Worm (Caenorhabditis elegans) whole organism, L2 larva: ENCODE results near the gene dmsr-3.

Experiments
- C34F6.9 ChIP-seq: fragments of 150-350 bp; optimal IDR thresholded peaks from 2 replicates; lab custom pipeline; 2014; ENCODE audit warnings: missing biosample characterization, missing genetic modification characterization
- F13H6.1 ChIP-seq: sonication (generic microtip); optimal IDR thresholded peaks from 2 replicates; lab custom pipeline; 2016; ENCODE audit warnings: missing genetic modification characterization, missing compliant biosample characterization
- R02D3.7 ChIP-seq: fragments of 150-350 bp; optimal IDR thresholded peaks from 2 replicates; lab custom pipeline; 2014; ENCODE audit warnings: missing biosample characterization, missing genetic modification characterization
- Y55F3AM.14 ChIP-seq: fragments of 200-800 bp; sonication (Bioruptor generic); optimal IDR thresholded peaks from 2 replicates; lab custom pipeline; 2018; ENCODE audit warnings: mild to moderate bottlenecking, missing genetic modification characterization, missing compliant biosample characterization
- aly-2 ChIP-seq: fragments of 150-350 bp; optimal IDR thresholded peaks from 2 replicates; lab custom pipeline; 2014; ENCODE audit warnings: missing biosample characterization, missing genetic modification characterization
- ama-1 ChIP-seq: fragments of 150-350 bp; optimal IDR thresholded peaks from 2 replicates; lab custom pipeline; 2018; ENCODE audit warnings: inconsistent platforms
- blmp-1 ChIP-seq: sonication (generic microtip); optimal IDR thresholded peaks from 2 replicates; lab custom pipeline; 2017; ENCODE audit warnings: missing genetic modification characterization, mild to moderate bottlenecking, missing compliant biosample characterization, antibody characterized with exemption, moderate library complexity; ENCODE audit not compliant: insufficient read depth
- ceh-16 ChIP-seq: fragments of 150-350 bp; optimal IDR thresholded peaks from 2 replicates; lab custom pipeline; 2014; ENCODE audit warnings: missing biosample characterization, missing genetic modification characterization
- crh-2 ChIP-seq: sonication (generic microtip); optimal IDR thresholded peaks from 2 replicates; lab custom pipeline; 2017; ENCODE audit warnings: missing biosample characterization, missing genetic modification characterization
- dmd-4 ChIP-seq: sonication (generic microtip); optimal IDR thresholded peaks from 2 replicates; lab custom pipeline; 2017; ENCODE audit warnings: missing biosample characterization, missing genetic modification characterization
- egl-27 ChIP-seq: sonication (generic microtip); optimal IDR thresholded peaks from 3 replicates; lab custom pipeline; 2017; ENCODE audit warnings: missing biosample characterization, missing genetic modification reagents, missing genetic modification characterization
- elt-1 ChIP-seq: fragments of 150-350 bp; optimal IDR thresholded peaks from 2 replicates; lab custom pipeline; 2014; ENCODE audit warnings: missing biosample characterization, missing genetic modification characterization
- elt-3 ChIP-seq: sonication (generic microtip); optimal IDR thresholded peaks from 2 replicates; lab custom pipeline; 2017; ENCODE audit warnings: missing biosample characterization, missing genetic modification characterization
- gmeb-1 ChIP-seq: fragments of 150-350 bp; optimal IDR thresholded peaks from 2 replicates; lab custom pipeline; 2014; ENCODE audit warnings: missing biosample characterization, missing genetic modification characterization
- lin-11 ChIP-seq: fragments of 150-350 bp; sonication (generic microtip); optimal IDR thresholded peaks from 2 replicates; lab custom pipeline; 2014; ENCODE audit warnings: missing biosample characterization, missing genetic modification characterization, inconsistent platforms, mixed read lengths
- lin-39 ChIP-seq: fragments of 150-350 bp; optimal IDR thresholded peaks from 2 replicates; lab custom pipeline; 2014; ENCODE audit warnings: missing biosample characterization, missing genetic modification reagents, missing genetic modification characterization
- lsy-2 ChIP-seq, 2 experiments: fragments of 150-350 bp in 1 of 2; sonication (generic microtip) in 1 of 2; optimal IDR thresholded peaks; 2 replicates each; lab custom pipeline; 2014 to 2017; ENCODE audit warnings: missing biosample characterization in 2 of 2, missing genetic modification characterization in 2 of 2
- mab-5 ChIP-seq: fragments of 150-350 bp; optimal IDR thresholded peaks from 2 replicates; lab custom pipeline; 2014; ENCODE audit warnings: missing biosample characterization, missing genetic modification characterization
- mbf-1 ChIP-seq: sonication (generic microtip); optimal IDR thresholded peaks from 2 replicates; lab custom pipeline; 2017; ENCODE audit warnings: missing biosample characterization, missing genetic modification characterization
- mdl-1 ChIP-seq, 2 experiments: fragments of 150-350 bp in 1 of 2; sonication (generic microtip) in 1 of 2; optimal IDR thresholded peaks; 2 replicates each; lab custom pipeline; 2017; ENCODE audit warnings: missing biosample characterization in 2 of 2, missing genetic modification characterization in 2 of 2
- nhr-10 ChIP-seq: sonication (generic microtip); optimal IDR thresholded peaks from 2 replicates; lab custom pipeline; 2017; ENCODE audit warnings: missing biosample characterization, missing genetic modification characterization
- nhr-11 ChIP-seq: fragments of 150-350 bp; optimal IDR thresholded peaks from 2 replicates; lab custom pipeline; 2014; ENCODE audit warnings: missing biosample characterization, missing genetic modification characterization
- nhr-12 ChIP-seq: fragments of 150-350 bp; optimal IDR thresholded peaks from 2 replicates; lab custom pipeline; 2014; ENCODE audit warnings: missing biosample characterization, missing genetic modification characterization
- nhr-129 ChIP-seq: fragments of 150-350 bp; optimal IDR thresholded peaks from 2 replicates; lab custom pipeline; 2014; ENCODE audit warnings: missing biosample characterization, missing genetic modification characterization
- nhr-21 ChIP-seq: fragments of 150-350 bp; optimal IDR thresholded peaks from 2 replicates; lab custom pipeline; 2014; ENCODE audit warnings: missing biosample characterization, missing genetic modification characterization
- nhr-237 ChIP-seq: fragments of 150-350 bp; optimal IDR thresholded peaks from 2 replicates; lab custom pipeline; 2014; ENCODE audit warnings: missing biosample characterization, missing genetic modification characterization
- nhr-25 ChIP-seq: fragments of 150-350 bp; sonication (generic microtip); optimal IDR thresholded peaks from 3 replicates; lab custom pipeline; 2014; ENCODE audit warnings: missing biosample characterization, missing genetic modification characterization
- nhr-6 ChIP-seq: fragments of 150-350 bp; optimal IDR thresholded peaks from 2 replicates; lab custom pipeline; 2014; ENCODE audit warnings: missing biosample characterization, missing genetic modification characterization
- nhr-77 ChIP-seq: fragments of 150-350 bp; optimal IDR thresholded peaks from 2 replicates; lab custom pipeline; 2014; ENCODE audit warnings: missing biosample characterization, missing genetic modification characterization
- peb-1 ChIP-seq: fragments of 150-350 bp; optimal IDR thresholded peaks from 2 replicates; lab custom pipeline; 2014; ENCODE audit warnings: missing biosample characterization, missing genetic modification characterization
- sma-3 ChIP-seq: sonication (generic microtip); optimal IDR thresholded peaks from 2 replicates; lab custom pipeline; 2016; ENCODE audit warnings: missing genetic modification reagents, missing genetic modification characterization, missing compliant biosample characterization
- sma-9 ChIP-seq, 2 experiments: fragments of 150-350 bp in 1 of 2; sonication (generic microtip) in 1 of 2; optimal IDR thresholded peaks; 2 replicates each; lab custom pipeline; 2014 to 2016; ENCODE audit warnings: missing genetic modification characterization in 2 of 2, mild to moderate bottlenecking in 1 of 2, missing biosample characterization in 1 of 2, missing compliant biosample characterization in 1 of 2, missing genetic modification reagents in 1 of 2, moderate library complexity in 1 of 2
- snpc-4 ChIP-seq: fragments of 150-350 bp; optimal IDR thresholded peaks from 2 replicates; lab custom pipeline; 2014; ENCODE audit warnings: missing biosample characterization, missing genetic modification characterization
- unc-39 ChIP-seq: fragments of 150-350 bp; optimal IDR thresholded peaks from 2 replicates; lab custom pipeline; 2014; ENCODE audit warnings: missing biosample characterization, missing genetic modification characterization
- unc-55 ChIP-seq: fragments of 150-350 bp; sonication (generic microtip); optimal IDR thresholded peaks from 3 replicates; lab custom pipeline; 2014; ENCODE audit warnings: missing biosample characterization, missing genetic modification reagents, missing genetic modification characterization
- zag-1 ChIP-seq: fragments of 150-350 bp; optimal IDR thresholded peaks from 2 replicates; lab custom pipeline; 2014; ENCODE audit warnings: missing biosample characterization, missing genetic modification characterization
- ztf-1 ChIP-seq: fragments of 200-800 bp; sonication (Bioruptor generic); conservative IDR thresholded peaks from 2 replicates; pipeline ENCODE4 v1.3.6; 2022; ENCODE audit warnings: missing genetic modification characterization, missing compliant biosample characterization
- ztf-11 ChIP-seq: sonication (generic microtip); optimal IDR thresholded peaks from 2 replicates; lab custom pipeline; 2017; ENCODE audit warnings: missing biosample characterization, missing genetic modification characterization
- ztf-4 ChIP-seq: fragments of 150-350 bp; optimal IDR thresholded peaks from 2 replicates; lab custom pipeline; 2014; ENCODE audit warnings: missing biosample characterization, missing genetic modification characterization

Gene dmsr-3

DNA sequence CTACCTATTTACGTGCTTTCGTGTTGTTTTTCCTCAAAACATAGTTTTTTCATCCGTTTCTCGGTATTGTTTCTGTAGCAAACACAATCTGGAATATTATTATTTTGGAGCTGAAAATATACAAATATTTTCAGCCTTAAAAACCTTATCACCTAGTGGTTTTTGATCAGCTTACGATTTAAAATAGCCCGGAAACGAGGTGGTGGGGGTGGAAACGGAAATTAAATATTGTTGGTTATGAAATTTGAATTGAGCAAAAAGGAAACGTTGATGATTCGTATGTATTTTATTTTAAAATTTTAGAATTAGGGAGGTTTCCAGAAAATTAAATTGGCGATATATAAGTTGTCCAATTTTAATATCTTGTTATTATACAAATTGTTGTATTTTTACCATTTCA lies 11.8 kb upstream of the dmsr-3 start:
- TF ChIP-seq lin-39 (no peak), blmp-1 (no peak), unc-55 (GFP tag; lab: Kevin White, UChicago) (no peak), nhr-77 (tag; lab: Kevin White, UChicago) (no peak)

DNA sequence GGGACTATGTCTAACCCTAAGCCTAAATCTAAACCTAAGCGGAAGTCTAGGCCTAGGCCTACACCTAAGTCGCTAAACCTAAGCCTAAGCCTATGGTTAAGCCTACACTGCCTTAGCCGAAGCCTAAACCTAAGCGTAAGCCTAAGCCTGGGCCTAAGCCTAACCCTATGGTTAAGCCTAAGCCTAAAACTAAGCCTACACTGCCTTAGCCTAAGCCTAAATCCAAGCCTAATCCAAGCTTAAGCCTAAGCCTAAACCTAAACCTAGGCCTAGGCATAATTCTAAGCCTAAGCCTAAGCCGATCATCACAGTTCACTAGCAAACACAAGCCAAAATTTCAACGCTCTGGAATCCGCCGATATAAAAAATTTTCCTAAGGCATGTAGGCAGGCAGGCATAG lies 14.7 kb downstream of the dmsr-3 start:
- TF ChIP-seq crh-2 (tag; lab: Kevin White, UChicago) = no peak
- TF ChIP-seq Y55F3AM.14 (GFP tag; lab: Kevin White, UChicago) = no peak
- TF ChIP-seq sma-9 (GFP tag; optimal IDR thresholded peaks at IDR 0.05; lab: Kevin White, UChicago) = no peak
- no peak for TF ChIP-seq sma-9 (tag; optimal IDR thresholded peaks at IDR 0.05; lab: Kevin White, UChicago)
- TF ChIP-seq blmp-1 = no peak

DNA sequence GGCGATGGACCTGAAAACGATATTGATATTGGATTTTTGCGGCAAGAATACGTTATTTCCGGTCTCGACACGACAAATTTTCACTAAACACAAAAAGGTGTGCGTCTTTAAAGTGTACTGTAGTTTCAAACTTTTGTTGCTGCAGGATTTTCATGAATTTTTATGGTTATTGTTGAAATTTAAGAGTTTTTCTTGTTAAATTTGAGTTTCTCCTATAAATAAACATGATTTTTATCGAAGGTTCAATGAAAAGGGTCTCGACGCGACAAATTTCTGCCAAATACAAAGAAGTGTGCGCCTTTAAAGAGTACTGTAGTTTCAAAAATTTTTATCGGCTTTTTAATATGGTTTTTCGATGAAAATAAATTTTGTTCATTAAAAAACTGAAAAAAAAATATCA lies 16.0 kb downstream of the dmsr-3 start:
- TF ChIP-seq dmd-4 (tag; lab: Kevin White, UChicago) = no peak
- TF ChIP-seq egl-27 (tag; lab: Kevin White, UChicago) = no peak
- TF ChIP-seq sma-9 (GFP tag; optimal IDR thresholded peaks at IDR 0.05; lab: Kevin White, UChicago) = no peak
- TF ChIP-seq sma-9 (tag; optimal IDR thresholded peaks at IDR 0.05; lab: Kevin White, UChicago) = no peak
- no peak for TF ChIP-seq nhr-12 (tag; lab: Kevin White, UChicago)
- TF ChIP-seq F13H6.1 (tag; lab: Kevin White, UChicago) = no peak
- TF ChIP-seq ztf-11 = no peak
- TF ChIP-seq R02D3.7 (tag; lab: Kevin White, UChicago) = no peak
- TF ChIP-seq aly-2 (tag; lab: Kevin White, UChicago) = no peak
- TF ChIP-seq mbf-1 (tag; lab: Kevin White, UChicago) = no peak
- TF ChIP-seq nhr-11 (tag; lab: Kevin White, UChicago) = no peak
- TF ChIP-seq mdl-1 (tag; optimal IDR thresholded peaks at IDR 0.05; lab: Kevin White, UChicago) = no peak
- TF ChIP-seq sma-3 (GFP tag; lab: Kevin White, UChicago) = no peak
- no peak for TF ChIP-seq zag-1
- TF ChIP-seq unc-55 (GFP tag; lab: Kevin White, UChicago) = no peak

DNA sequence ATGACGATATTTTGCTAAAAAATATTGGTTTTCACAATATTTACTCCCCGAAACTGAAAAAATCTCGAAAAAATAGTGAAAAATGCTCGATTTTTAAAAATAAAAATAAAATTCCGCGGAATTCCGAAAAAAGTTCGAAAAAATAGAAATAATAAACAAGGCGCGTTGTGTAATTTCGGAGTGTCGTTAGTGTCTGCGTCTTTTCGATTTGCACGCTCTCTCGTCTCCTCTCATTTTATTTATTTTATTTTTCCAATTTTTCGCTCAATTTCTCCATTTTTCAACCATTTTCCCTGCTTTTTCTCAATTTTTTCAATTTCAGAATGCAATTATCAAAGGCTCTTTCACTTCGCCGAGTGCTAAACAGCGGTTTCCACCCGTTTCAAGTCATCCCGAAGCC lies 18.0 kb downstream of the dmsr-3 start, which contains the start of gene mrpl-20:
mrpl-20 (plus strand) TSS at position 323 of the 400 bp plus-strand sequence.
- TF ChIP-seq mbf-1 (tag; lab: Kevin White, UChicago) = no peak
- peak; percentile 49 for TF ChIP-seq C34F6.9
- TF ChIP-seq gmeb-1 (tag; lab: Kevin White, UChicago) = peak; percentile 44
- peak; percentile 4 for TF ChIP-seq nhr-129
- TF ChIP-seq lsy-2 (tag; optimal IDR thresholded peaks at IDR 0.05; lab: Kevin White, UChicago) = peak in 1 of 2 experiments; percentile 58
- peak; percentile 67 for TF ChIP-seq unc-55 (GFP tag; lab: Kevin White, UChicago)
- TF ChIP-seq lin-11 (tag; lab: Kevin White, UChicago) = no peak
- TF ChIP-seq nhr-11 (tag; lab: Kevin White, UChicago) = no peak

DNA sequence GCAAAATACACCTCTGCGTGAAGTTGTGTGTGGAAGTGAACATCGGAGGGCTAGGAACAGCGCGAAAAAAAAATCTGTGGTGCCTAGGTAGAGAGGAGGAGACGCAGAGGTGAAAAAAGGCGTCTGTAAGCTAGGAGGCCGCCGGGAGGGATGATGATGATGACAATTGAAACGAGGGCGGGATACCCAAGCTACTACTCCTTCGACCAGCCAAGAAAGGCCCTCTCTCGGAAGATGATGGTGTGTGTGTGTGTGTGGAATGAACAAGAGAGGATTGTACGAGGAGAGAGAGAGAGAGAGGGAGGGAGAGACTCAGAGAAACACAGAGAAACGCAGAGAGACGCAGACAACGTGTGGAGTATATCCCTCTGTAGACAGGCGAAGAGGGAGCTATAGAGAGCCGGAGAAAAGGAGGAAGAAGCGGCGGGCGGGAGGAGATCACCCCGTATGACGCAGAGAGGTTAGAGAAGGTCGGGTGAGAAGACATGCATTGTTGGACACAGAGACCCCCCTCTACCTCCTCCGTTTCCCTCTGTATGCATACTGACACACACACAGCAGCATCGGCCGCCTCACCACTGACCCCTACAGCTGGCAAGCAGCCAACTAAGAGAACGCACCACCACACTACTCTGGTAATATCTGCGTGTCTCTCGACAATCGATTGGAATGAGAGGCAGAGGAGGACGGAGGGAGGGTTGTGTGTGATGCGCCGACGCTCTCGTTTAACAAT lies 20.9 kb downstream of the dmsr-3 start:
- TF ChIP-seq unc-55 (GFP tag; lab: Kevin White, UChicago) (peak; percentile 76), ceh-16 (peak; percentile 28), nhr-237 (tag; lab: Kevin White, UChicago) (no peak), lin-39 (no peak), crh-2 (tag; lab: Kevin White, UChicago) (peak; percentile 82), ama-1 (lab: Kevin White, UChicago) (no peak), lin-11 (tag; lab: Kevin White, UChicago) (peak; percentile 73), peb-1 (tag; lab: Kevin White, UChicago) (no peak), blmp-1 (peak; percentile 23), ztf-4 (tag; lab: Kevin White, UChicago) (peak; percentile 66), lsy-2 (tag; optimal IDR thresholded peaks at IDR 0.05; lab: Kevin White, UChicago) (peak; percentile 80 to 83), zag-1 (peak; percentile 87), Y55F3AM.14 (GFP tag; lab: Kevin White, UChicago) (peak; percentile 83), elt-1 (tag; lab: Kevin White, UChicago) (no peak), nhr-129 (peak; percentile 82), C34F6.9 (peak; percentile 85), nhr-77 (tag; lab: Kevin White, UChicago) (no peak), F13H6.1 (tag; lab: Kevin White, UChicago) (peak; percentile 99), snpc-4 (tag; lab: Kevin White, UChicago) (peak; percentile 37), nhr-6 (tag; lab: Kevin White, UChicago) (peak; percentile 66), aly-2 (tag; lab: Kevin White, UChicago) (no peak), sma-9 (GFP tag; optimal IDR thresholded peaks at IDR 0.05; lab: Kevin White, UChicago) (peak; percentile 89), sma-9 (tag; optimal IDR thresholded peaks at IDR 0.05; lab: Kevin White, UChicago) (peak; percentile 61), nhr-10 (tag; lab: Kevin White, UChicago) (peak; percentile 25), mbf-1 (tag; lab: Kevin White, UChicago) (no peak), elt-3 (tag; lab: Kevin White, UChicago) (no peak), ztf-1 (GFP tag; lab: Robert Waterston, UW) (no peak), unc-39 (peak; percentile 90), gmeb-1 (tag; lab: Kevin White, UChicago) (peak; percentile 32), nhr-21 (tag; lab: Kevin White, UChicago) (peak; percentile 87), R02D3.7 (tag; lab: Kevin White, UChicago) (no peak), sma-3 (GFP tag; lab: Kevin White, UChicago) (peak; percentile 65), nhr-25 (peak; percentile 81), egl-27 (tag; lab: Kevin White, UChicago) (peak; percentile 70), mab-5 (tag; lab: Kevin White, UChicago) (peak; percentile 68)
